Worm (Caenorhabditis elegans) whole organism, L4 larva: ENCODE results near the gene Y116A8A.2.
"Not testable (repeated sequence)": the region's sequence is repeated elsewhere in the genome, so short reads cannot be mapped to it uniquely, and the experiment has no call there.

Experiments
- F26F4.8 ChIP-seq: fragments of 200-800 bp; sonication (Bioruptor generic); conservative IDR thresholded peaks from 2 replicates; pipeline ENCODE4 v1.3.6; 2022; ENCODE audit warnings: missing genetic modification characterization, missing compliant biosample characterization
- R02D3.7 ChIP-seq: fragments of 150-350 bp; sonication (generic microtip); optimal IDR thresholded peaks from 3 replicates; lab custom pipeline; 2014; ENCODE audit warnings: missing biosample characterization, missing genetic modification characterization
- T26A8.4 ChIP-seq: fragments of 200-800 bp; sonication (Bioruptor generic); IDR thresholded peaks from 2 replicates; pipeline ENCODE4 v1.3.6; 2022; ENCODE audit warnings: missing genetic modification characterization, missing compliant biosample characterization
- Y75B8A.6 ChIP-seq: fragments of 200-800 bp; sonication (Bioruptor generic); IDR thresholded peaks from 2 replicates; pipeline ENCODE4 v1.3.6; 2022; ENCODE audit warnings: missing genetic modification reagents, missing genetic modification characterization, missing compliant biosample characterization
- aha-1 ChIP-seq: fragments of 150-350 bp; peaks from one replicate; lab custom pipeline; 2014; ENCODE audit warnings: missing biosample characterization, missing genetic modification characterization
- ceh-28 ChIP-seq: fragments of 150-350 bp; optimal IDR thresholded peaks from 2 replicates; lab custom pipeline; 2014; ENCODE audit warnings: missing biosample characterization, missing genetic modification reagents, missing genetic modification characterization
- ceh-44 ChIP-seq: fragments of 200-800 bp; sonication (Bioruptor generic); IDR thresholded peaks from 2 replicates; pipeline ENCODE4 v1.3.6; 2022; ENCODE audit warnings: missing genetic modification reagents, missing genetic modification characterization, missing compliant biosample characterization
- ces-1 ChIP-seq: fragments of 150-350 bp; sonication (generic microtip); optimal IDR thresholded peaks from 4 replicates; lab custom pipeline; 2014; ENCODE audit warnings: missing biosample characterization, missing genetic modification reagents, missing genetic modification characterization
- daf-19 ChIP-seq: fragments of 200-800 bp; sonication (Bioruptor generic); conservative IDR thresholded peaks from 2 replicates; pipeline ENCODE4 v1.3.6; 2022; ENCODE audit warnings: missing genetic modification characterization, missing compliant biosample characterization
- daf-8 ChIP-seq: fragments of 200-800 bp; sonication (Bioruptor generic); IDR thresholded peaks from 2 replicates; pipeline ENCODE4 v1.3.6; 2022; ENCODE audit warnings: missing genetic modification characterization, missing compliant biosample characterization
- dmd-9 ChIP-seq: fragments of 200-800 bp; sonication (Bioruptor generic); IDR thresholded peaks from 2 replicates; pipeline ENCODE4 v1.3.6; 2022; ENCODE audit warnings: missing genetic modification reagents, missing genetic modification characterization, missing compliant biosample characterization
- egl-27 ChIP-seq: sonication (generic microtip); optimal IDR thresholded peaks from 3 replicates; lab custom pipeline; 2017; ENCODE audit warnings: missing biosample characterization, missing genetic modification reagents, missing genetic modification characterization
- egl-43 ChIP-seq: fragments of 200-800 bp; sonication (Bioruptor generic); IDR thresholded peaks from 2 replicates; pipeline ENCODE4 v1.3.6; 2022; ENCODE audit warnings: missing genetic modification reagents, missing genetic modification characterization, missing compliant biosample characterization
- hif-1 ChIP-seq, 2 experiments: sonication (generic microtip); optimal IDR thresholded peaks; 2 replicates each; lab custom pipeline; 2016 to 2017; ENCODE audit warnings: missing compliant biosample characterization in 2 of 2, missing genetic modification characterization in 2 of 2, missing genetic modification reagents in 2 of 2, missing genotype in 2 of 2, mild to moderate bottlenecking in 1 of 2
- hlh-11 ChIP-seq: fragments of 200-800 bp; sonication (Bioruptor generic); optimal IDR thresholded peaks from 2 replicates; lab custom pipeline; 2018; ENCODE audit warnings: mild to moderate bottlenecking, missing genetic modification characterization, missing compliant biosample characterization
- hmg-1.1 ChIP-seq: fragments of 200-800 bp; sonication (Bioruptor generic); IDR thresholded peaks from 2 replicates; pipeline ENCODE4 v1.3.6; 2022; ENCODE audit warnings: missing genetic modification reagents, missing genetic modification characterization, missing compliant biosample characterization
- jun-1 ChIP-seq: fragments of 150-350 bp; optimal IDR thresholded peaks from 2 replicates; lab custom pipeline; 2014; ENCODE audit warnings: missing biosample characterization, missing genetic modification reagents, missing genetic modification characterization
- lin-13 ChIP-seq: fragments of 150-350 bp; optimal IDR thresholded peaks from 2 replicates; lab custom pipeline; 2014; ENCODE audit warnings: missing biosample characterization, missing genetic modification reagents, missing genetic modification characterization
- lin-29 ChIP-seq: fragments of 200-800 bp; sonication (Bioruptor generic); IDR thresholded peaks from 2 replicates; pipeline ENCODE4 v1.3.6; 2022; ENCODE audit warnings: missing genetic modification reagents, missing genetic modification characterization, missing compliant biosample characterization
- lin-38 ChIP-seq: fragments of 200-800 bp; sonication (Bioruptor generic); IDR thresholded peaks from 2 replicates; pipeline ENCODE4 v1.3.6; 2022; ENCODE audit warnings: missing genetic modification reagents, missing genetic modification characterization, missing compliant biosample characterization
- lsy-2 ChIP-seq, 2 experiments: fragments of 150-350 bp in 1 of 2; sonication (generic microtip) in 1 of 2; optimal IDR thresholded peaks; 2 replicates each; lab custom pipeline; 2014 to 2017; ENCODE audit warnings: missing biosample characterization in 2 of 2, missing genetic modification characterization in 2 of 2
- madf-5 ChIP-seq, 2 experiments: fragments of 200-800 bp; sonication (Bioruptor generic); IDR thresholded peaks; 2 replicates each; pipeline ENCODE4 v1.3.6; 2022; ENCODE audit warnings: missing compliant biosample characterization in 2 of 2, missing genetic modification characterization in 2 of 2
- nhr-42 ChIP-seq: fragments of 200-800 bp; sonication (Bioruptor generic); IDR thresholded peaks from 2 replicates; pipeline ENCODE4 v1.3.6; 2022; ENCODE audit warnings: missing genetic modification characterization, missing compliant biosample characterization
- nhr-48 ChIP-seq: sonication (generic microtip); optimal IDR thresholded peaks from 2 replicates; lab custom pipeline; 2016; ENCODE audit warnings: mild to moderate bottlenecking, missing genetic modification characterization, missing compliant biosample characterization
- nhr-76 ChIP-seq: fragments of 150-350 bp; optimal IDR thresholded peaks from 2 replicates; lab custom pipeline; 2014; ENCODE audit warnings: missing biosample characterization, missing genetic modification characterization
- nhr-77 ChIP-seq: fragments of 150-350 bp; optimal IDR thresholded peaks from 2 replicates; lab custom pipeline; 2014; ENCODE audit warnings: missing biosample characterization, missing genetic modification characterization
- pha-4 ChIP-seq, 2 experiments: fragments of 150-350 bp in 1 of 2; fragments of 200-800 bp in 1 of 2; sonication (Bioruptor generic) in 1 of 2; IDR thresholded peaks in 1 of 2; optimal IDR thresholded peaks in 1 of 2; 2 replicates each; pipeline versions ENCODE4 v1.3.6 to Lab custom; 2014 to 2022; ENCODE audit warnings: missing genetic modification characterization in 2 of 2, missing genetic modification reagents in 2 of 2, missing biosample characterization in 1 of 2, missing compliant biosample characterization in 1 of 2
- sdz-12 ChIP-seq: fragments of 200-800 bp; sonication (Bioruptor generic); optimal IDR thresholded peaks from 2 replicates; lab custom pipeline; 2018; ENCODE audit warnings: mild to moderate bottlenecking, missing genetic modification characterization, missing compliant biosample characterization
- snpc-1.2 ChIP-seq: fragments of 200-800 bp; sonication (Bioruptor generic); IDR thresholded peaks from 2 replicates; pipeline ENCODE4 v1.3.6; 2022; ENCODE audit warnings: missing genetic modification reagents, missing genetic modification characterization, missing compliant biosample characterization
- snpc-4 ChIP-seq: fragments of 150-350 bp; optimal IDR thresholded peaks from 2 replicates; lab custom pipeline; 2014; ENCODE audit warnings: missing biosample characterization, missing genetic modification characterization
- spr-1 ChIP-seq: sonication (generic microtip); optimal IDR thresholded peaks from 2 replicates; lab custom pipeline; 2016; ENCODE audit warnings: mild to moderate bottlenecking, missing genetic modification characterization, missing compliant biosample characterization
- spr-3 ChIP-seq: fragments of 200-800 bp; sonication (Bioruptor generic); optimal IDR thresholded peaks from 2 replicates; lab custom pipeline; 2018; ENCODE audit warnings: mild to moderate bottlenecking, missing genetic modification characterization, missing compliant biosample characterization
- unc-39 ChIP-seq: sonication (generic microtip); optimal IDR thresholded peaks from 2 replicates; lab custom pipeline; 2017; ENCODE audit warnings: missing biosample characterization, missing genetic modification characterization
- zfp-3 ChIP-seq: fragments of 200-800 bp; sonication (Bioruptor generic); conservative IDR thresholded peaks from 2 replicates; pipeline ENCODE4 v1.3.6; 2022; ENCODE audit warnings: missing genetic modification reagents, missing genetic modification characterization, missing compliant biosample characterization
- ztf-7 ChIP-seq: fragments of 150-350 bp; optimal IDR thresholded peaks from 2 replicates; lab custom pipeline; 2014; ENCODE audit warnings: missing biosample characterization, missing genetic modification characterization

Gene Y116A8A.2

ce11 chrIV:16829896-16830295 is 16.2 kb upstream of the Y116A8A.2 start, which contains the start of gene Y116A8A.7:
Gene Y116A8A.7 (plus strand): TSS chrIV:16830196.
- no peak for TF ChIP-seq hif-1 (tag; optimal IDR thresholded peaks at IDR 0.05; lab: Kevin White, UChicago)
- no peak for TF ChIP-seq sdz-12
- TF ChIP-seq T26A8.4 (GFP tag; lab: Robert Waterston, UW), result no peak
- TF ChIP-seq hmg-1.1 (GFP tag; lab: Robert Waterston, UW), result no peak
- no peak for TF ChIP-seq nhr-76 (tag; lab: Kevin White, UChicago)
- no peak for TF ChIP-seq egl-43
- no peak for TF ChIP-seq spr-3 (GFP tag; lab: Kevin White, UChicago)
- TF ChIP-seq dmd-9 (GFP tag; lab: Robert Waterston, UW), result no peak
- TF ChIP-seq lin-38, result no peak
- TF ChIP-seq nhr-48 (tag; lab: Kevin White, UChicago), result no peak
- no peak for TF ChIP-seq unc-39 (tag; lab: Kevin White, UChicago)
- no peak for TF ChIP-seq F26F4.8
- no peak for TF ChIP-seq egl-27 (tag; lab: Kevin White, UChicago)
- no peak for TF ChIP-seq nhr-77
- TF ChIP-seq hlh-11, result no peak
- TF ChIP-seq snpc-1.2 (GFP tag; lab: Robert Waterston, UW), result no peak
- no peak for TF ChIP-seq lsy-2 (tag; optimal IDR thresholded peaks at IDR 0.05; lab: Kevin White, UChicago)

DNA sequence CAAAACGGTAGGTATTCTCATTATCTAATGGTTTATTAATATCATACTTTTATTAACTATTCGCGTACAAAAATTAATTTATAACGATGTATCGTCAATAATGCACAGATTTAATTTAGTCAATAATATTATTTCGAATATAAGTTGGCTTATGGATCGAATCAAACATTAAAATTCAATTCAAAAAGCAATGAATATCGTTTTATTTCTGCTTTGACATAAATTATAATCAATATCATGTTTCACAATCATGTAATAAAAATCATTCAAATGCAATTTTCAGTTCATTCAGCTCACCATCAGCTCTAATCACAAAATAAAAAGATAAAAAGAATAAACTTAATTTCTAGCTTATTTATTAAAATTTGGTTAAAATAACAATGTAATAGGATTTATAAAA is 15.0 kb upstream of the Y116A8A.2 start, which contains the start of gene Y116A8A.6:
TSS of gene Y116A8A.6 (minus strand) at position 101 of the 400 bp plus-strand sequence.
- no peak for TF ChIP-seq nhr-42 (GFP tag; lab: Robert Waterston, UW)

ce11 chrIV:16822529-16822928 is 8.8 kb upstream of the Y116A8A.2 start, which contains the start of gene Y116A8A.4:
Gene Y116A8A.4 (plus strand): TSS chrIV:16822829.
- TF ChIP-seq daf-8 (no peak), lsy-2 (tag; optimal IDR thresholded peaks at IDR 0.05; lab: Kevin White, UChicago) (no peak), ceh-28 (tag; lab: Kevin White, UChicago) (no peak), lin-38 (no peak), daf-19 (GFP tag; lab: Robert Waterston, UW) (no peak), ceh-44 (no peak), R02D3.7 (tag; lab: Kevin White, UChicago) (no peak), ztf-7 (tag; lab: Kevin White, UChicago) (no peak), spr-1 (no peak), lin-13 (GFP tag; lab: Kevin White, UChicago) (no peak), lin-29 (GFP tag; lab: Robert Waterston, UW) (no peak), ces-1 (GFP tag; lab: Kevin White, UChicago) (no peak), snpc-4 (no peak), Y75B8A.6 (no peak)

DNA sequence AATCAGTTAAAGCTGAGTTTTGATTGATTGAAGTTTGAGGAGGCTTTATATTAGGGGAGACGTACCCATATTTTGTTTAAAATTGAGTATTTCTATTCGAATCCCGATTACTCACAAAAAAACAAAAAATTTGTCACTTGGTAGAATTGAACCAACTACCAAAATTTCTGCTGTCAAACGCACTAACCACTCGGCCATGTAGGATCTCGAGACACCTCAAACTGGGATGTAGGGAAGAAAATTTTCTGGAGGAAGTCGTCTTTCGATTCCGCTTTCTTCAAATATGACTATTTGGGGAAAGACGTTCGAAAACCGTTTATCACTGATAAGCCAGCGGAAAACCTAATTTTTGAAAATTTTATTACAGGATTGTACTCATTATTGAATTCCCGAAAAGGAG is 4.8 kb upstream of the Y116A8A.2 start:
- TF ChIP-seq madf-5 (GFP tag; IDR thresholded peaks at IDR 0.05; lab: Robert Waterston, UW) (peak in 1 of 2 experiments; percentile 63; a peak in 1 of 4 replicates), F26F4.8 (0 out of 2 replicates have a peak, but pooled peaks have one; percentile 46), snpc-1.2 (GFP tag; lab: Robert Waterston, UW) (peak; percentile 97)

ce11 chrIV:16812116-16812515 is 1.6 kb downstream of the Y116A8A.2 start:
- TF ChIP-seq jun-1 (no peak), ces-1 (GFP tag; lab: Kevin White, UChicago) (peak; percentile 82), zfp-3 (GFP tag; lab: Robert Waterston, UW) (no peak)

DNA sequence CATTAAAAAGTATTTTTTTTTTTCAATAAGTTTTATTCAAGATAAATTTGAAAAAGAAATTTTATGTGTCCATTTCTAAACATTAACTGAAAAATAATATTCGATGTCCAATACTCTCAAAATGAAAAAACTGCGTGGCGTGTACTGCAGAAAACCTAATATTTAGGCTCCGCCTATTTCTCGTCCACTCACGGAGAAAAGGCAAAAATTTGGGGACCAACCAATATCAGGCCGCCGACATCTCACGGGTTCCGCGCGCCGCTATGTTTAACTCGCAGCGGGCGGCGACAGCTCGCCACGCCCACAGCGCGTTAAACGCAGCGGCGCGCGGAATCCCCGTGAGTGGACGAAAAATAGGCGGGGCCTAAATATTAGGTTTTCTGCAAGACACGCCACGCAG is 5.1 kb downstream of the Y116A8A.2 start:
- TF ChIP-seq aha-1 (tag; lab: Kevin White, UChicago) (peak; percentile 30), snpc-1.2 (GFP tag; lab: Robert Waterston, UW) (peak; percentile 98), pha-4 (GFP tag; IDR thresholded peaks at IDR 0.05; lab: Robert Waterston, UW) (0 out of 2 replicates have a peak, but pooled peaks have one; percentile 12)
- not testable (repeated sequence) for TF ChIP-seq pha-4 (tag; optimal IDR thresholded peaks at IDR 0.05; lab: Kevin White, UChicago)
